Worm (Caenorhabditis elegans): ENCODE measurements around the gene C31B8.12.

Gene C31B8.12

ce11 chrV:2942247-2942646 is 14.8 kb upstream of the C31B8.12 start:
- TF ChIP-seq R02D3.7 (tag; optimal IDR thresholded peaks at IDR 0.05) (no peak), nhr-12 (tag; optimal IDR thresholded peaks at IDR 0.05) (no peak), pqm-1 (tag; optimal IDR thresholded peaks at IDR 0.05) (no peak), nfya-1 (tag; optimal IDR thresholded peaks at IDR 0.05; ENCODE audit: insufficient read depth) (no peak), elt-1 (tag; optimal IDR thresholded peaks at IDR 0.05) (no peak), fkh-10 (GFP tag; optimal IDR thresholded peaks at IDR 0.05) (no peak), nhr-43 (tag; optimal IDR thresholded peaks at IDR 0.05; ENCODE audit: poor library complexity, severe bottlenecking) (no peak), ceh-16 (tag; optimal IDR thresholded peaks at IDR 0.05) (no peak), sea-2 (GFP tag; optimal IDR thresholded peaks at IDR 0.05) (no peak), lin-15B (tag; optimal IDR thresholded peaks at IDR 0.05) (no peak), nhr-28 (tag; optimal IDR thresholded peaks at IDR 0.05) (no peak), nhr-76 (tag; optimal IDR thresholded peaks at IDR 0.05) (no peak)

ce11 chrV:2941405-2941804 is 14.0 kb upstream of the C31B8.12 start, which contains the start of gene srw-143:
srw-143 (minus strand) TSS chrV:2941505.
- TF ChIP-seq fos-1 (tag; optimal IDR thresholded peaks at IDR 0.05) (no peak), lin-15B (tag; optimal IDR thresholded peaks at IDR 0.05) (no peak), elt-2 (tag; optimal IDR thresholded peaks at IDR 0.05) (no peak), ama-1 (optimal IDR thresholded peaks at IDR 0.05) (no peak), ceh-82 (tag; optimal IDR thresholded peaks at IDR 0.05) (no peak), nhr-237 (tag; optimal IDR thresholded peaks at IDR 0.05) (no peak), nhr-28 (tag; optimal IDR thresholded peaks at IDR 0.05) (no peak), sea-2 (GFP tag; optimal IDR thresholded peaks at IDR 0.05) (no peak), daf-12 (tag; optimal IDR thresholded peaks at IDR 0.05) (no peak), tbx-2 (tag; optimal IDR thresholded peaks at IDR 0.05) (no peak), nhr-76 (tag; optimal IDR thresholded peaks at IDR 0.05) (no peak), nhr-12 (tag; optimal IDR thresholded peaks at IDR 0.05) (no peak), nhr-23 (tag; optimal IDR thresholded peaks at IDR 0.05) (no peak), fkh-10 (GFP tag; optimal IDR thresholded peaks at IDR 0.05) (no peak), skn-1 (tag; optimal IDR thresholded peaks at IDR 0.05) (no peak), elt-3 (tag; optimal IDR thresholded peaks at IDR 0.05) (no peak), hmg-11 (tag; optimal IDR thresholded peaks at IDR 0.05) (no peak)

- no peak for TF ChIP-seq daf-12 (tag; optimal IDR thresholded peaks at IDR 0.05)
- no peak for TF ChIP-seq jun-1 (tag; optimal IDR thresholded peaks at IDR 0.05)
- no peak for TF ChIP-seq ceh-9 (tag; optimal IDR thresholded peaks at IDR 0.05)
- TF ChIP-seq egl-27 (tag; optimal IDR thresholded peaks at IDR 0.05) = no peak
- TF ChIP-seq lin-39 (tag; optimal IDR thresholded peaks at IDR 0.05) = no peak
- TF ChIP-seq aly-2 (tag; optimal IDR thresholded peaks at IDR 0.05) = no peak
- no peak for TF ChIP-seq ceh-82 (tag; optimal IDR thresholded peaks at IDR 0.05)
- TF ChIP-seq nhr-77 (tag; optimal IDR thresholded peaks at IDR 0.05) = no peak
- no peak for TF ChIP-seq lin-15B (tag; optimal IDR thresholded peaks at IDR 0.05)
- no peak for TF ChIP-seq ama-1 (optimal IDR thresholded peaks at IDR 0.05)
- no peak for TF ChIP-seq nhr-76 (tag; optimal IDR thresholded peaks at IDR 0.05)
- TF ChIP-seq eor-1 (tag; optimal IDR thresholded peaks at IDR 0.05) = no peak
- TF ChIP-seq nhr-43 (tag; optimal IDR thresholded peaks at IDR 0.05; ENCODE audit: poor library complexity, severe bottlenecking) = no peak
- TF ChIP-seq fos-1 (tag; optimal IDR thresholded peaks at IDR 0.05) = no peak
- no peak for TF ChIP-seq fkh-10 (GFP tag; optimal IDR thresholded peaks at IDR 0.05)
- no peak for TF ChIP-seq nhr-67 (tag; optimal IDR thresholded peaks at IDR 0.05)
- TF ChIP-seq nhr-25 (tag; optimal IDR thresholded peaks at IDR 0.05) = no peak
- no peak for TF ChIP-seq nhr-28 (tag; optimal IDR thresholded peaks at IDR 0.05)
- no peak for TF ChIP-seq tbx-2 (tag; optimal IDR thresholded peaks at IDR 0.05)
- TF ChIP-seq nfya-1 (tag; optimal IDR thresholded peaks at IDR 0.05; ENCODE audit: insufficient read depth) = no peak
Observed at ce11 chrV:2938497-2938896, 11.0 kb upstream of the C31B8.12 start, which contains the start of gene srw-141. srw-141 (minus strand) TSS chrV:2938597.

ce11 chrV:2934075-2934474 is 6.6 kb upstream of the C31B8.12 start, which contains the start of gene srh-247:
srh-247 (minus strand) TSS chrV:2934175.
- TF ChIP-seq ceh-9 (tag; optimal IDR thresholded peaks at IDR 0.05) (no peak), fkh-2 (tag; optimal IDR thresholded peaks at IDR 0.05) (no peak), ama-1 (optimal IDR thresholded peaks at IDR 0.05) (no peak), aly-2 (tag; optimal IDR thresholded peaks at IDR 0.05) (no peak), snpc-4 (tag; optimal IDR thresholded peaks at IDR 0.05) (no peak), nfya-1 (tag; optimal IDR thresholded peaks at IDR 0.05; ENCODE audit: insufficient read depth) (no peak), mml-1 (tag; optimal IDR thresholded peaks at IDR 0.05) (no peak), R02D3.7 (tag; optimal IDR thresholded peaks at IDR 0.05) (no peak), ceh-82 (tag; optimal IDR thresholded peaks at IDR 0.05) (no peak), nhr-67 (tag; optimal IDR thresholded peaks at IDR 0.05) (no peak), unc-39 (tag; optimal IDR thresholded peaks at IDR 0.05) (no peak), nhr-28 (tag; optimal IDR thresholded peaks at IDR 0.05) (no peak)
